Worm (Caenorhabditis elegans) whole organism, young adult: ENCODE results near the gene str-177.

Experiments
- B0019.2 ChIP-seq: fragments of 200-800 bp; sonication (Bioruptor generic); conservative IDR thresholded peaks from 2 replicates; pipeline ENCODE4 v1.3.6; 2022; ENCODE audit warnings: missing genetic modification reagents, missing genetic modification characterization, missing compliant biosample characterization
- F33H1.4 ChIP-seq: fragments of 200-800 bp; sonication (Bioruptor generic); IDR thresholded peaks from 2 replicates; pipeline ENCODE4 v1.3.6; 2022; ENCODE audit warnings: missing genetic modification reagents, missing genetic modification characterization, missing compliant biosample characterization
- F37B4.10 ChIP-seq: fragments of 200-800 bp; sonication (Bioruptor generic); IDR thresholded peaks from 2 replicates; pipeline ENCODE4 v1.3.6; 2022; ENCODE audit warnings: missing genetic modification characterization, missing compliant biosample characterization
- F52B5.7 ChIP-seq: sonication (generic microtip); optimal IDR thresholded peaks from 2 replicates; lab custom pipeline; 2016; ENCODE audit warnings: mild to moderate bottlenecking, missing genetic modification characterization, missing compliant biosample characterization
- Y53F4B.3 ChIP-seq: fragments of 200-800 bp; sonication (Bioruptor generic); IDR thresholded peaks from 2 replicates; pipeline ENCODE4 v1.3.6; 2022; ENCODE audit warnings: missing genetic modification reagents, missing genetic modification characterization, missing compliant biosample characterization
- Y67H2A.10 ChIP-seq: fragments of 200-800 bp; sonication (Bioruptor generic); conservative IDR thresholded peaks from 2 replicates; pipeline ENCODE4 v1.3.6; 2022; ENCODE audit warnings: missing genetic modification reagents, missing genetic modification characterization, missing compliant biosample characterization
- atf-7 ChIP-seq: sonication (generic microtip); optimal IDR thresholded peaks from 2 replicates; lab custom pipeline; 2017; ENCODE audit warnings: mild to moderate bottlenecking, missing genetic modification characterization, missing compliant biosample characterization
- attf-6 ChIP-seq: fragments of 200-800 bp; sonication (Bioruptor generic); IDR thresholded peaks from 2 replicates; pipeline ENCODE4 v1.3.6; 2022; ENCODE audit warnings: missing genetic modification reagents, missing genetic modification characterization, missing compliant biosample characterization
- bed-1 ChIP-seq: fragments of 200-800 bp; sonication (Bioruptor generic); IDR thresholded peaks from 2 replicates; pipeline ENCODE4 v1.3.6; 2022; ENCODE audit warnings: missing genetic modification reagents, missing genetic modification characterization, missing compliant biosample characterization
- ccch-3 ChIP-seq: fragments of 200-800 bp; sonication (Bioruptor generic); optimal IDR thresholded peaks from 2 replicates; lab custom pipeline; 2018; ENCODE audit warnings: mild to moderate bottlenecking, missing genetic modification characterization, missing compliant biosample characterization
- cebp-2 ChIP-seq: fragments of 200-800 bp; sonication (Bioruptor generic); IDR thresholded peaks from 2 replicates; pipeline ENCODE4 v1.3.6; 2022; ENCODE audit warnings: missing genetic modification characterization, missing compliant biosample characterization
- ceh-100 ChIP-seq: fragments of 200-800 bp; sonication (Bioruptor generic); IDR thresholded peaks from 2 replicates; pipeline ENCODE4 v1.3.6; 2022; ENCODE audit warnings: missing genetic modification reagents, missing genetic modification characterization, missing compliant biosample characterization
- ceh-27 ChIP-seq: fragments of 200-800 bp; sonication (Bioruptor generic); optimal IDR thresholded peaks from 2 replicates; lab custom pipeline; 2018; ENCODE audit warnings: mild to moderate bottlenecking, missing genetic modification characterization, moderate library complexity, missing compliant biosample characterization
- ceh-79 ChIP-seq: sonication (generic microtip); optimal IDR thresholded peaks from 2 replicates; lab custom pipeline; 2017; ENCODE audit warnings: mild to moderate bottlenecking, missing genetic modification characterization, missing compliant biosample characterization
- chd-7 ChIP-seq: sonication (generic microtip); optimal IDR thresholded peaks from 2 replicates; lab custom pipeline; 2016; ENCODE audit warnings: mild to moderate bottlenecking, missing genetic modification characterization, moderate library complexity, missing compliant biosample characterization
- dox-1 ChIP-seq: fragments of 200-800 bp; sonication (Bioruptor generic); IDR thresholded peaks from 2 replicates; pipeline ENCODE4 v1.3.6; 2022; ENCODE audit warnings: missing genetic modification reagents, missing genetic modification characterization, missing compliant biosample characterization
- ets-4 ChIP-seq: fragments of 200-800 bp; sonication (Bioruptor generic); optimal IDR thresholded peaks from 2 replicates; lab custom pipeline; 2018; ENCODE audit warnings: mild to moderate bottlenecking, missing genetic modification characterization, missing compliant biosample characterization
- fkh-3 ChIP-seq: sonication (generic microtip); optimal IDR thresholded peaks from 2 replicates; lab custom pipeline; 2016; ENCODE audit warnings: mild to moderate bottlenecking, missing genetic modification characterization, missing compliant biosample characterization
- him-1 ChIP-seq: sonication (generic microtip); optimal IDR thresholded peaks from 2 replicates; lab custom pipeline; 2016; ENCODE audit warnings: missing genotype, missing genetic modification reagents, missing genetic modification characterization, missing compliant biosample characterization
- hlh-26 ChIP-seq: fragments of 200-800 bp; sonication (Bioruptor generic); conservative IDR thresholded peaks from 2 replicates; pipeline ENCODE4 v1.3.6; 2022; ENCODE audit warnings: missing genetic modification reagents, missing genetic modification characterization, missing compliant biosample characterization
- hmg-1.2 ChIP-seq: fragments of 200-800 bp; sonication (Bioruptor generic); IDR thresholded peaks from 2 replicates; pipeline ENCODE4 v1.3.6; 2022; ENCODE audit warnings: missing genetic modification reagents, missing genetic modification characterization, missing compliant biosample characterization
- hmg-20 ChIP-seq: fragments of 200-800 bp; sonication (Bioruptor generic); IDR thresholded peaks from 2 replicates; pipeline ENCODE4 v1.3.6; 2022; ENCODE audit warnings: missing genetic modification reagents, missing genetic modification characterization, missing compliant biosample characterization
- lin-26 ChIP-seq: fragments of 200-800 bp; sonication (Bioruptor generic); IDR thresholded peaks from 2 replicates; pipeline ENCODE4 v1.3.6; 2022; ENCODE audit warnings: missing genetic modification reagents, missing genetic modification characterization, missing compliant biosample characterization
- lin-54 ChIP-seq: fragments of 200-800 bp; sonication (Bioruptor generic); optimal IDR thresholded peaks from 2 replicates; lab custom pipeline; 2018; ENCODE audit warnings: mild to moderate bottlenecking, missing genetic modification characterization, missing compliant biosample characterization
- lsy-27 ChIP-seq: sonication (generic microtip); optimal IDR thresholded peaks from 2 replicates; lab custom pipeline; 2017; ENCODE audit warnings: missing genetic modification characterization, mild to moderate bottlenecking, missing compliant biosample characterization, antibody characterized with exemption, missing genotype, borderline replicate concordance; ENCODE audit not compliant: insufficient read depth
- madf-6 ChIP-seq: fragments of 200-800 bp; sonication (Bioruptor generic); IDR thresholded peaks from 2 replicates; pipeline ENCODE4 v1.3.6; 2022; ENCODE audit warnings: missing genetic modification reagents, missing genetic modification characterization, missing compliant biosample characterization
- nfya-1 ChIP-seq: sonication (generic microtip); optimal IDR thresholded peaks from 2 replicates; lab custom pipeline; 2017; ENCODE audit warnings: antibody characterized with exemption, missing compliant biosample characterization, missing genetic modification characterization, borderline replicate concordance; ENCODE audit not compliant: insufficient read depth
- nfya-2 ChIP-seq: fragments of 200-800 bp; sonication (Bioruptor generic); IDR thresholded peaks from 2 replicates; pipeline ENCODE4 v1.3.6; 2022; ENCODE audit warnings: missing genetic modification reagents, missing genetic modification characterization, missing compliant biosample characterization
- nhr-80 ChIP-seq: sonication (generic microtip); optimal IDR thresholded peaks from 2 replicates; lab custom pipeline; 2016; ENCODE audit warnings: missing genetic modification characterization, missing compliant biosample characterization
- nhr-90 ChIP-seq: sonication (generic microtip); optimal IDR thresholded peaks from 2 replicates; lab custom pipeline; 2016; ENCODE audit warnings: missing genotype, mild to moderate bottlenecking, missing genetic modification characterization, missing compliant biosample characterization
- repo-1 ChIP-seq: sonication (generic microtip); optimal IDR thresholded peaks from 2 replicates; lab custom pipeline; 2017; ENCODE audit warnings: mild to moderate bottlenecking, missing genetic modification characterization, missing compliant biosample characterization
- snpc-3.4 ChIP-seq: sonication (generic microtip); optimal IDR thresholded peaks from 2 replicates; lab custom pipeline; 2017; ENCODE audit warnings: missing genetic modification characterization, mild to moderate bottlenecking, missing compliant biosample characterization, antibody characterized with exemption, moderate library complexity, missing genotype, missing genetic modification reagents
- snpc-4 ChIP-seq, 5 experiments: fragments of 150-350 bp in 1 of 5; sonication (generic microtip) in 4 of 5; optimal IDR thresholded peaks; 2 replicates each; lab custom pipeline; 2014 to 2018; ENCODE audit warnings: missing genetic modification characterization in 5 of 5, missing biosample characterization in 3 of 5, antibody characterized with exemption in 2 of 5, mild to moderate bottlenecking in 2 of 5, missing compliant biosample characterization in 2 of 5, missing genotype in 2 of 5, moderate library complexity in 2 of 5, missing genetic modification reagents in 1 of 5
- sptf-2 ChIP-seq: fragments of 200-800 bp; sonication (Bioruptor generic); optimal IDR thresholded peaks from 2 replicates; lab custom pipeline; 2018; ENCODE audit warnings: mild to moderate bottlenecking, missing genetic modification characterization, missing compliant biosample characterization
- zim-3 ChIP-seq: sonication (generic microtip); optimal IDR thresholded peaks from 2 replicates; lab custom pipeline; 2017; ENCODE audit warnings: mild to moderate bottlenecking, missing genetic modification characterization, moderate library complexity, missing compliant biosample characterization

str-177 gene

DNA sequence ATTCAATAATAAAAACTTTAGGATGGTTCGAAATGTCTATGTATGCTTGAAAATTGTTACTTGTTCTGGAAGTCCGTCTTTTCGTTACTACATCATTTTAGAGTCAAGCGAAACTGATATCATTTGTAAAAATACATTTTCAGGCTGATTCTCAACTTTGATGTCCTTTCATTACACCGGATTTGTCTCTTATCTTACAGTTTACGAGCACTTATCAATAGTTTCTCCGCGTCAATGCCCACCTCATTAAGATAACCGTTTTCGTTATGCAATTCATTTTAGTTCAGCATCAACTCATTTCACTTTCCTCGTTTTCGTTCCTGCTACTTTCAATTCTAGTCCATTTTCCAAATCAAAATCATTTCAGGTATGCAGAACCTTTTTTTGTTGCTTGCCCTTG is 3.9 kb upstream of the str-177 start, which contains the start of gene asp-2:
Gene asp-2, plus strand, starts transcription at position 368 of the 400 bp plus-strand sequence.
- no peak for TF ChIP-seq ccch-3 (GFP tag; lab: Kevin White, UChicago)
- peak; percentile 73 for TF ChIP-seq nhr-80
- TF ChIP-seq ceh-27 (GFP tag; lab: Kevin White, UChicago): no peak

- no peak for TF ChIP-seq F37B4.10
- no peak for TF ChIP-seq Y67H2A.10
- peak; percentile 19 for TF ChIP-seq nhr-80
- TF ChIP-seq attf-6 (GFP tag; lab: Robert Waterston, UW): no peak
- no peak for TF ChIP-seq repo-1 (tag; lab: Kevin White, UChicago)
These were observed 1.7 kb downstream of the str-177 start, which contains the start of gene C24B5.4 for ce11 chrV:9197121-9197520. C24B5.4 (minus strand) TSS chrV:9197326.

ce11 chrV:9194055-9194454 is 4.7 kb downstream of the str-177 start:
- TF ChIP-seq nfya-1 (tag; lab: Kevin White, UChicago) (no peak), nhr-90 (tag; lab: Kevin White, UChicago) (no peak), ceh-100 (no peak), snpc-3.4 (no peak)

DNA sequence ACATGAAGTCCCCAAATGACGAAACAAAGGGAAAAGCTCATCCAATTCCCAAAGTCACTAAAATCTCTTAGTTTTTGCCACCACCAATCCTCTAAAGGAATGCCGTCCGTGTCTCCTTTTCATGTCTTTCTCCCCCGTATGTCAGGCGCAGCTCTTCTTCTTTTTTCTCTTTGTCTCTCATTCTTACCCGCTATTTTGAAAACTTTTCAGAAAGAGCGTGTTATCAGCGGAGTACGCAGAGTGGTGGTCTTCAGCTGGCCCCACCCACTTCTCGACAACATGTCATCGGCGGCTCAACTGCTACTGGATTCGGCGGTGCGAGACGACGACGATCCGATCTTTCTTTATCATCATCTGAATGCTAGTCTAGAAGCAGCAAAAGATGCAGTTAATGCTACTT is 7.4 kb downstream of the str-177 start, which contains the start of gene sphr-1:
Gene sphr-1, plus strand, starts transcription at position 205 of the 400 bp plus-strand sequence.
- TF ChIP-seq hmg-1.2 (peak; percentile 65; the same call in 1 of the 2 replicates), zim-3 (tag; lab: Kevin White, UChicago) (no peak)

ce11 chrV:9186028-9186427 is 12.8 kb downstream of the str-177 start:
- TF ChIP-seq atf-7 (tag; lab: Kevin White, UChicago) (no peak), lin-54 (no peak), hmg-1.2 (no peak), nfya-2 (GFP tag; lab: Robert Waterston, UW) (no peak), Y53F4B.3 (GFP tag; lab: Robert Waterston, UW) (no peak), hmg-20 (GFP tag; lab: Robert Waterston, UW) (no peak), chd-7 (tag; lab: Kevin White, UChicago) (no peak), lsy-27 (tag; lab: Kevin White, UChicago) (no peak)

DNA sequence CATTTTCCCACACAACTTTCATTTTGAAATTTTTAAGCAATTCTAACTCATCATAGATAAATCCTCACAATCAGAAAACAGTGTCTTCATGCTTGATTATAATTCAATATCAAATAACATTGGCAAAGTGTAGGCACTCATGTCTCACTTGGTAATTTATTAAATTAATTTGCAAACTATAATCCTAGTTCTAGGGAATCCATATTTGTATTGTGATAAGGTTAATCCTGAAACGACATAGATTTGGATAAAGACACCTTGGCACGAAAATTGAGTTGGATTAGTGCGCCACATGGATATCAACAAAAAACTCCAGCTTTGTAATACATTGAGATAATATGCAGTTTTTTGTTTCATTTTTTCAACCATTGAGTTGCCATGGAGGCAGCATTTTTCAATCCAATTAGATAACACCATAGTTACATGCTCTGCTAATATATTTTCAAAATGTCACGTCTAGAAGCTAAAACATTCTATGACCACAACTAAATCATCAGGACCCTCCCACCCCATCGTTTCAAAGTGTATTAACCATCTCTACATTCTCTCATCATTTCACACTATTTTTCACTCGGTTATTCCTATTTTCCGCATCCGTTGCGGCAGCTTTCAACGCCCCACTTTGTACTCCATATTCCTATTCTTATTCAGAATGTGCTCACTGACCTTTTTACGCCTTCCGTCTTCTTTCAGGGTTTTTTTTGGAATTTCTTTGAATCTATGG is 14.9 kb downstream of the str-177 start:
- TF ChIP-seq F33H1.4 (GFP tag; lab: Robert Waterston, UW): no peak
- TF ChIP-seq snpc-4 (GFP tag; optimal IDR thresholded peaks at IDR 0.05; lab: Kevin White, UChicago): no peak
- no peak for TF ChIP-seq snpc-4 (tag; optimal IDR thresholded peaks at IDR 0.05; lab: Kevin White, UChicago)
- TF ChIP-seq nhr-90 (tag; lab: Kevin White, UChicago): no peak
- TF ChIP-seq fkh-3 (tag; lab: Kevin White, UChicago): no peak
- TF ChIP-seq bed-1 (GFP tag; lab: Robert Waterston, UW): no peak
- TF ChIP-seq sptf-2 (GFP tag; lab: Kevin White, UChicago): no peak
- TF ChIP-seq ets-4 (GFP tag; lab: Kevin White, UChicago): no peak
- no peak for TF ChIP-seq dox-1 (GFP tag; lab: Robert Waterston, UW)
- TF ChIP-seq zim-3 (tag; lab: Kevin White, UChicago): no peak
- TF ChIP-seq hlh-26 (GFP tag; lab: Robert Waterston, UW): no peak
- TF ChIP-seq F52B5.7 (tag; lab: Kevin White, UChicago): no peak
- TF ChIP-seq madf-6: no peak
- TF ChIP-seq him-1: no peak
- TF ChIP-seq ceh-79 (tag; lab: Kevin White, UChicago): no peak
- no peak for TF ChIP-seq B0019.2 (GFP tag; lab: Robert Waterston, UW)
- TF ChIP-seq lin-26: no peak
- TF ChIP-seq cebp-2 (GFP tag; lab: Robert Waterston, UW): no peak
